Fruit fly (Drosophila melanogaster) whole organism, adult: Measurements from ENCODE around the gene rost.

Source experiments
- CG11617 ChIP-seq: fragments of 200-800 bp; sonication (Bioruptor generic); optimal IDR thresholded peaks from 2 replicates; lab custom pipeline; 2017; ENCODE audit warnings: mild to moderate bottlenecking, missing biosample characterization, missing genetic modification reagents, missing genetic modification characterization
- CG12768 ChIP-seq: fragments of 200-800 bp; sonication (Bioruptor generic); optimal IDR thresholded peaks from 2 replicates; lab custom pipeline; 2017; ENCODE audit warnings: missing biosample characterization, missing genetic modification characterization, mild to moderate bottlenecking, moderate library complexity, missing genetic modification reagents
- CG14711 ChIP-seq: fragments of 200-800 bp; sonication (Bioruptor generic); optimal IDR thresholded peaks from 2 replicates; lab custom pipeline; 2018; ENCODE audit warnings: missing biosample characterization, mild to moderate bottlenecking, missing genetic modification characterization, moderate library complexity
- CG1620 ChIP-seq: fragments of 200-800 bp; sonication (Bioruptor generic); optimal IDR thresholded peaks from 2 replicates; lab custom pipeline; 2016; ENCODE audit warnings: missing biosample characterization, missing genetic modification characterization
- CG33017 ChIP-seq: fragments of 200-800 bp; sonication (Bioruptor generic); optimal IDR thresholded peaks from 2 replicates; lab custom pipeline; 2018; ENCODE audit warnings: missing biosample characterization, mild to moderate bottlenecking, missing genetic modification characterization, moderate library complexity
- CG5204 ChIP-seq: fragments of 200-800 bp; sonication (Bioruptor generic); optimal IDR thresholded peaks from 2 replicates; lab custom pipeline; 2016; ENCODE audit warnings: missing biosample characterization, missing genetic modification characterization
- CG7045 ChIP-seq: fragments of 200-800 bp; sonication (Bioruptor generic); optimal IDR thresholded peaks from 2 replicates; lab custom pipeline; 2017; ENCODE audit warnings: missing biosample characterization, mild to moderate bottlenecking, missing genetic modification characterization
- CG7101 ChIP-seq: fragments of 200-800 bp; sonication (Bioruptor generic); optimal IDR thresholded peaks from 2 replicates; lab custom pipeline; 2018; ENCODE audit warnings: missing biosample characterization, mild to moderate bottlenecking, missing genetic modification characterization, moderate library complexity
- Clk ChIP-seq: fragments of 200-800 bp; sonication (Bioruptor generic); optimal IDR thresholded peaks from 2 replicates; lab custom pipeline; 2017; ENCODE audit warnings: missing biosample characterization, missing genetic modification characterization
- Crg-1 ChIP-seq: fragments of 200-800 bp; sonication (Bioruptor generic); optimal IDR thresholded peaks from 2 replicates; lab custom pipeline; 2016; ENCODE audit warnings: missing biosample characterization, missing genetic modification characterization
- Hr96 ChIP-seq: fragments of 200-800 bp; sonication (Bioruptor generic); optimal IDR thresholded peaks from 2 replicates; lab custom pipeline; 2016; ENCODE audit warnings: missing biosample characterization, missing genetic modification characterization
- Mnt ChIP-seq: fragments of 200-800 bp; sonication (Bioruptor generic); optimal IDR thresholded peaks from 2 replicates; lab custom pipeline; 2016; ENCODE audit warnings: missing biosample characterization, mild to moderate bottlenecking, missing genetic modification characterization
- bab1 ChIP-seq: fragments of 200-800 bp; sonication (Bioruptor generic); optimal IDR thresholded peaks from 3 replicates; lab custom pipeline; 2019; ENCODE audit warnings: missing biosample characterization, mild to moderate bottlenecking, missing genetic modification characterization, moderate library complexity
- cic ChIP-seq: fragments of 200-800 bp; sonication (Bioruptor generic); optimal IDR thresholded peaks from 2 replicates; lab custom pipeline; 2017; ENCODE audit warnings: missing biosample characterization, mild to moderate bottlenecking, missing genetic modification characterization, moderate library complexity
- cnc ChIP-seq, 2 experiments: fragments of >200 bp; optimal IDR thresholded peaks; 2 replicates each; lab custom pipeline; 2017
- kay ChIP-seq: fragments of 200-800 bp; sonication (Bioruptor generic); peaks from one replicate; lab custom pipeline; 2016; ENCODE audit warnings: missing biosample characterization, missing genetic modification characterization, borderline replicate concordance
- ovo ChIP-seq: fragments of 200-800 bp; sonication (Bioruptor generic); optimal IDR thresholded peaks from 2 replicates; lab custom pipeline; 2016; ENCODE audit warnings: missing biosample characterization, missing genetic modification characterization
- pad ChIP-seq: fragments of 200-800 bp; sonication (Bioruptor generic); optimal IDR thresholded peaks from 3 replicates; lab custom pipeline; 2017; ENCODE audit warnings: missing biosample characterization, missing genetic modification characterization, mild to moderate bottlenecking, moderate library complexity, missing genetic modification reagents
- tj ChIP-seq: fragments of 200-800 bp; sonication (Bioruptor generic); optimal IDR thresholded peaks from 3 replicates; lab custom pipeline; 2017; ENCODE audit warnings: missing biosample characterization, mild to moderate bottlenecking, missing genetic modification characterization, moderate library complexity
- toe ChIP-seq: fragments of 200-800 bp; sonication (Bioruptor generic); optimal IDR thresholded peaks from 2 replicates; lab custom pipeline; 2016; ENCODE audit warnings: missing biosample characterization, missing genetic modification characterization

Gene rost

dm6 chr2L:8998237-8998636 lies 8.9 kb upstream of the rost start, which contains the start of gene Try29F:
Gene Try29F (plus strand): TSS chr2L:8998537.
- TF ChIP-seq Hr96 (GFP tag; lab: Kevin White, UChicago) (no peak), CG11617 (GFP tag; lab: Kevin White, UChicago) (no peak), ovo (no peak), Clk (no peak), CG7101 (tag; lab: Kevin White, UChicago) (no peak), toe (no peak), Crg-1 (GFP tag; lab: Kevin White, UChicago) (no peak), cic (GFP tag; lab: Kevin White, UChicago) (no peak), CG12768 (no peak), Mnt (GFP tag; lab: Kevin White, UChicago) (no peak), pad (GFP tag; lab: Kevin White, UChicago) (no peak), bab1 (GFP tag; lab: Kevin White, UChicago) (no peak), cnc (optimal IDR thresholded peaks at IDR 0.05; lab: Kevin White, UChicago) (no peak)

dm6 chr2L:8997285-8997684 lies 7.9 kb upstream of the rost start, which contains the start of the genes alien and CG18661:
Gene alien (minus strand): TSS chr2L:8997379.
Gene CG18661 (plus strand): TSS chr2L:8997605.
- TF ChIP-seq cic (GFP tag; lab: Kevin White, UChicago) (peak; percentile 29), CG1620 (GFP tag; lab: Kevin White, UChicago) (peak; percentile 76), CG7101 (tag; lab: Kevin White, UChicago) (peak; percentile 74), CG5204 (peak; percentile 88), cnc (optimal IDR thresholded peaks at IDR 0.05; lab: Kevin White, UChicago) (no peak), toe (peak; percentile 89), Mnt (GFP tag; lab: Kevin White, UChicago) (peak; percentile 55), CG7045 (GFP tag; lab: Kevin White, UChicago) (peak; percentile 80), CG12768 (peak; percentile 68), pad (GFP tag; lab: Kevin White, UChicago) (peak; percentile 51), CG11617 (GFP tag; lab: Kevin White, UChicago) (peak; percentile 56), Crg-1 (GFP tag; lab: Kevin White, UChicago) (peak; percentile 59), bab1 (GFP tag; lab: Kevin White, UChicago) (peak; percentile 71), Hr96 (GFP tag; lab: Kevin White, UChicago) (peak; percentile 84), ovo (peak; percentile 28), CG14711 (tag; lab: Kevin White, UChicago) (peak; percentile 74), CG33017 (peak; percentile 31), Clk (peak; percentile 92), kay (peak; percentile 98), tj (GFP tag; lab: Kevin White, UChicago) (peak; percentile 36)

- no peak for TF ChIP-seq kay
- TF ChIP-seq cic (GFP tag; lab: Kevin White, UChicago): no peak
- TF ChIP-seq CG7101 (tag; lab: Kevin White, UChicago): no peak
- no peak for TF ChIP-seq Hr96 (GFP tag; lab: Kevin White, UChicago)
- TF ChIP-seq tj (GFP tag; lab: Kevin White, UChicago): no peak
- no peak for TF ChIP-seq Mnt (GFP tag; lab: Kevin White, UChicago)
- no peak for TF ChIP-seq cnc (optimal IDR thresholded peaks at IDR 0.05; lab: Kevin White, UChicago)
- no peak for TF ChIP-seq pad (GFP tag; lab: Kevin White, UChicago)
- no peak for TF ChIP-seq CG5204
- TF ChIP-seq bab1 (GFP tag; lab: Kevin White, UChicago): no peak
- no peak for TF ChIP-seq CG33017
- TF ChIP-seq ovo: no peak
- no peak for TF ChIP-seq Clk
- TF ChIP-seq CG14711 (tag; lab: Kevin White, UChicago): no peak
- no peak for TF ChIP-seq CG12768
- TF ChIP-seq CG1620 (GFP tag; lab: Kevin White, UChicago): no peak
- no peak for TF ChIP-seq CG7045 (GFP tag; lab: Kevin White, UChicago)
- TF ChIP-seq toe: no peak
- TF ChIP-seq Crg-1 (GFP tag; lab: Kevin White, UChicago): no peak
Measured at dm6 chr2L:8993650-8994441, 4.5 kb upstream of the rost start, which contains the start of gene CG17906. Gene CG17906 (plus strand): TSS chr2L:8994391.

dm6 chr2L:8991583-8991982 lies 2.2 kb upstream of the rost start, which contains the start of gene CG9555:
Gene CG9555 (plus strand): TSS chr2L:8991735.
- TF ChIP-seq Crg-1 (GFP tag; lab: Kevin White, UChicago): no peak
- peak; percentile 36 for TF ChIP-seq cic (GFP tag; lab: Kevin White, UChicago)
- no peak for TF ChIP-seq CG11617 (GFP tag; lab: Kevin White, UChicago)
- peak; percentile 56 for TF ChIP-seq Mnt (GFP tag; lab: Kevin White, UChicago)

DNA sequence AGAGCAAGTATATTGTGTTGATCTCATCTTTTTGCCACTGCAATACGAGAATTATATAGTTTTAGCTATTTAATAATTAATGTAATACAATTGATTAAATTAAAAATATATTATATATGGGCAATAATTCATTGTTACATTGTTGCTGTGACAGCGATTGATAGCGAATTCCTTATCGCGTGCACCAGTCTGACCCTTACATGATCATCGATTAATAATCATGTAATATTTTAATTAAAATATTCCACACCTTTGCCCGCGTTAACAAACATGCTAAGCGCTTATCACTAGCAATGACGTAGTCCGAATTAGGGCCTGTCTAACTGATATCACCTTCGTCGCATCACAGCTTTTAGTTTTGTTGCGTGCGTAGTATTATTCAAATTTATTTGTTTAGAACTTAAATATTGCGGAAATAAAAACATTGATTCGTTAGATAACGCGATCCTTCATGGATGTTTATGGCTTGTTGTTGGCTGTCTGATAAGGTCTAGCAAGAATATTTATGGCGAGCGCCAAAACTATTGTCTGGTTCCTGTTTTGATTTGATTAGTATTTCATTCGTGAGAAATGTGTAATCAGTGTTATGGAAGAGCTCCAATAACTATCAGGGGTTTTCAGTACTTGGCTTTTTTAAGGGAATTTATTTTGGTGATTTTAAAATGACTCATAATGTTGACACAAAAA lies 1.9 kb downstream of the rost start:
- no peak for TF ChIP-seq Hr96 (GFP tag; lab: Kevin White, UChicago)
- no peak for TF ChIP-seq CG14711 (tag; lab: Kevin White, UChicago)
- no peak for TF ChIP-seq CG33017
- peak; percentile 77 for TF ChIP-seq kay
- peak; percentile 7 for TF ChIP-seq cic (GFP tag; lab: Kevin White, UChicago)
